Fruit fly (Drosophila melanogaster): ENCODE results near the gene Gr28a.
A peak's percentile ranks its signal among the peaks of the same experiment; 100 is the strongest.

The Gr28a gene

DNA sequence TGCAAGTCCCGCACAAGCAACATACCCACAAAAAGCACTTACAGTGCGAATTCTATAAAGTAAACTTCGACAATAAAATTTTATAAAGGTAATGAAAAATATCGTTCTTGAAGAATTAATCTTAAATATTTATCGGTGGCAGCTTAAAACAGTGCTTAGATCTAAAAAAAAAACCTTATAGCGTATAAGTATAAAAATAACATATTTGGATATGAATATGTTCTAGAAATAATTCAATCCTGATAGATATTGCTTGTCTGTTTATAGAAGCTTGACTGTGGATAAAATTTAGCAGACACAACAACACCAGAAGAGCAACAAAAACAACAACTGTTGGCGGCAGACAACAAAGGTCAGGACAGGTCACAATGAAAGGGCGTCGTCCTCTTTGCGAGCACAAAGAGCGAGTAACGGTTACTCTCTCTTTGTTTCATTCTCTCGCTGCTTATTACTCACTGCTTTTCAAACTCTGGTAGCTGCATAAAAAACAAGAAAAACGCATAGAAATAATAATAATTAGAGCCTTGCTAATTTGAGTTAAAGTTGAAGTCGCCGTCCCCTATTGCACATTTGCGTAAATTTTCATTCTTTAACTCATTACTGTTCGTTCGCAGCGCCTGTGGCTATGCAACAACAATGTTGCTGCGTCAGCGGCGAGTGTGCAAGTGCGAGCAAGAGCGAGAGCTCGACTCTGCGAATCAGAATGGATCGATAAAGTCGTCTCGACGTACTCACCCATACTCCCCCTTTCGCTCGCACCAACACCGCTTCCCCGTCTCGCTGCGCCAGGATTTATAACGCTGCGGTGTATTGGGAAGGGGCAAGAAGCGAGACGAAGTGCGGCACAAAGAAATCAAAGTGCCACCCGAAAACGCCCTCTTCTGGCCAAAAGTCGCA, 34.4 kb downstream of the Gr28a start:
- no peak for TF ChIP-seq CG17801 (GFP tag; optimal IDR thresholded peaks at IDR 0.05; ENCODE audit: partially characterized antibody)

DNA sequence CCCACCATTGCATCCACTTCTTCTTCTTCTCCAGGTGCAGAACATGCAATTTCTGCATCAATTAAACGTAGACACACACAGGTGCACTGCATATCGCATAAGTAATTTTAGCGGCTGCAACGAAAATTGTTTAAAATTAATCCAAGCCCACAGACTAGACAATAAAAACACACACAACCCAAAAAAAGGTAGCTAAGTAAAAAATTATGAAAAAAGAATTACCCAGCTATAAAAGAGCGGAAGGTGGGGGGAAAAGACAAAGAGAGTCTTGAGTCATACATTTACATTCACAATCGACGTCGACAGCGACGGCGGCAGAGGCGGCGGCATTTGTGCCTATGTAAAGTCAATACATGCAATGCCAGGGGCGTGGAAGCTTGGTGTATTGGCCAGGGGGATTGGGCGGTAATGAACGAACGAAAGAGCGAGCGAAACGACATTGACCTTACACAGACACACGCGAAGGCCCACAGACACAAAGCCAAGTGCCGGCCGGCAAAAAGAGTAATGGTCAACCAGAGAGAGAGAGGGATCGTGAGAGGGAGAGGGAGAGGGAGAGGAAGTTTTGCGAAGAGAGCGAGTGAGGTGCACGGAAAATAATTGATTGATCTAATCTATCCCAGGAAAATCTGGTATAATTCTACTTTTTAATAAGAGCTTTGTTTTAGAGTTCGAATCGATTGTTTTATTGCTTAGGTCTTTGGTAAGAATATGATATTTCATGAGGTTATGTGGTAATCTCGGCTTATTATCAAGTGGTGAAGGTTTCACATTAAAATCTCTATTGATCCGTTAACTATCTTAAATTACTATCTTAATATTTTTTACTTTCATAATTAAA, 35.6 kb downstream of the Gr28a start:
- peak; percentile 61 for TF ChIP-seq CG17801 (GFP tag; optimal IDR thresholded peaks at IDR 0.05; ENCODE audit: partially characterized antibody)

DNA sequence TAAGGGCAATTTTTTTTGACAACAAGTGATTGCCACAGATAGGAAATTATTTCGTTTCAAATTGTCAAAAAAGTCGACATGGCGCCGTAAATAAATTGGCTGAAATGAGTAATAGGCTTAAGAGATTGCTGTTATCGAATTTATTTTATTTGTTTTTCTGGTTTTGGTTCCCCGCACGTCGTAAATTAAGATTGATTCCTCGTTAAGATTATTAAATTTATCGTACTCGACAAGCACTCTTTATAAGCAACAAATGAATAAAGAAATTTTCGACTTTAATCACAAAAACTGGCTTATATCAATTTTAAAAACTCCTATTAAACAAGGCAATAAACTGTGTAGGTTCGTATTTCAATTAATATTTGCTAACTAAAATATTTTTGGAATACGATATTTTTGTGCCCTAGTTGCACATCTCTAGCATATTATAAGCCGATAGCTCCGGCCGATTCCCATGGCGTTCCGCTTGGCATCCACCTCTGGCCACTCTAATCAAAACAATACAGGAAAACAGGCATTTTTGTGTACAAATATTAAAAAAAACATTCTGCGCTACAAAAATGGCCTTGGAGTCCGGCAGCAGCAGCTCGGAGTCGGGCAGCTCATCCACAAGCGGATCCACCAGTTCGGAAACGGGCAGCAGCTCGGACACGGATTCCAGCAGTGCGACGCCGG, 41.9 kb downstream of the Gr28a start, which contains the start of gene chm:
Gene chm (plus strand): TSS at position 471 of the 675 bp plus-strand sequence.
- TF ChIP-seq CG17801 (GFP tag; optimal IDR thresholded peaks at IDR 0.05; ENCODE audit: partially characterized antibody) = no peak

DNA sequence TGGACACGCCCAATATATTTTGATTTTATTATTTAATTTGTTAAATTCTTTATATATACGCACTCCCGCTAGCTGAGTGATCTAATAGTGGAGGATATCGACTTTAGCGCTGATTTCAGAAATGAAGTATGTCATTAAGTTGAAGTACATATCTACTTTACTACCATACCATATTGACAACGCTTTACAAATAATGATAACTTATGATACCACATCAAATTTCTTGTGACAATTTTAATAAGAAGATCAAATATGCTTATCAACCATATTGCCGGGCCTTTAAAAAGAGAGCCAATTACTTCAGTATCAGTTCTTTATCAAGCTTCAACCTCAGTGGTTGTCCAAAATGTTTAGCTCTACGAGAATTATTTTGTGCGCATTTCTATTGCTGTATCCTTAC, 43.4 kb downstream of the Gr28a start, which contains the start of gene CG15818:
Gene CG15818 (plus strand): TSS at position 301 of the 400 bp plus-strand sequence.
- TF ChIP-seq CG17801 (GFP tag; optimal IDR thresholded peaks at IDR 0.05; ENCODE audit: partially characterized antibody) = no peak

DNA sequence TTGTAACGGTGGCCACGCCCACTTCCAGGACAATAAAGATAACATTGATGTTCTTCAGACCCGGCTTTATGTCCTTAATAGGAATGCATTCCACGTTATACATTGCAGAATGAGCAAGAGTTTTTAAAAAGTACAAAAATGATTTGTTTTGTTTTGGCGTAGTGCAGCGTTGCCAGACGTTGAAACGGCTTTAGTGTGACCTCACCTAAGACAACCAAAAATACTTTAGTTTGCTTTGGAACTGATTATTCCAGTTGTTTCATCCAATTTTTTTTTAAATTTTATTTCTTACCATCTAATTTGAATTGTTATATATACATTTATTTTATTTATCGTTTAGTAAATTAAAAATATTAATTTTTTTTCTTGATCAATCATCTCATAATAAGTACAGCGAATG, 44.4 kb downstream of the Gr28a start, which contains the start of gene CG5181:
Gene CG5181 (minus strand): TSS at position 208 of the 400 bp plus-strand sequence.
- TF ChIP-seq CG17801 (GFP tag; optimal IDR thresholded peaks at IDR 0.05; ENCODE audit: partially characterized antibody) = no peak

DNA sequence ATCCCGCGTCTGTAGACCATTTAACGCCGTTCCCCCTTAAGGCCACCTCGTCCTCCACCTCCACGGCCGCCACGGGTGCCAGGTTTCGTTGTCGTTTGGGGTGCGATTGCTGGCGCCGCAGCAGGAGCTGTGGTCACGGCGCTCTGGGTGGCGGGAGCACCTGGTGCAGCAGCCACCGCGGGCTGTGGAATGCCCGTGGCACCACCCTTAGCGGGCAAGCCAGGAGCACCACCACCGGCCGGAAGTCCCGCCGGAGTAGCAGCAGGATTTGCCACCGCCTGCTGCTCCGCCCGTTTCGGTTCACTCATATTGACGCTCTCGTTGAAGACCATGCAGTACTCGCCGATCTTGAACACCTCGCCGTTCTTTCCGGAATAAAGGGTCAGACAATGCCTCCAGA, 45.0 kb downstream of the Gr28a start:
- TF ChIP-seq CG17801 (GFP tag; optimal IDR thresholded peaks at IDR 0.05; ENCODE audit: partially characterized antibody) = no peak

DNA sequence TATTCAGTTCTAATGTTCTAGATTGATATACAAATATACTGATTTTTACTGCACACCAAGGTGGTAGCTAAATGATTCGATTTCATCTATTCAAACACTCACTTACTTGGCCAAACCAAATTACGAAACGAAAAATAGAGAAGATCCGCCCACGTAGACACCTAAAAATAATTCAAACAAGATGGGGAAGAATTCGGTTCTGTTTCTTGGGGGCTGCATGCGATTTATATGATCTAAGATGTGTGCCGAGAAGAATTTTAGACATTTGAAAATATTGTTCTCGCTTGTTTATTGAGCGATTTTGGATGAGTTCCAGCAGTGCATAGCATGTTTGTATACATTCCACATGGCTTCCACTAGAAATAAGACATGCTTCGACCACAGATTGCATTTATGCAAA, 46.4 kb downstream of the Gr28a start:
- no peak for TF ChIP-seq CG17801 (GFP tag; optimal IDR thresholded peaks at IDR 0.05; ENCODE audit: partially characterized antibody)

DNA sequence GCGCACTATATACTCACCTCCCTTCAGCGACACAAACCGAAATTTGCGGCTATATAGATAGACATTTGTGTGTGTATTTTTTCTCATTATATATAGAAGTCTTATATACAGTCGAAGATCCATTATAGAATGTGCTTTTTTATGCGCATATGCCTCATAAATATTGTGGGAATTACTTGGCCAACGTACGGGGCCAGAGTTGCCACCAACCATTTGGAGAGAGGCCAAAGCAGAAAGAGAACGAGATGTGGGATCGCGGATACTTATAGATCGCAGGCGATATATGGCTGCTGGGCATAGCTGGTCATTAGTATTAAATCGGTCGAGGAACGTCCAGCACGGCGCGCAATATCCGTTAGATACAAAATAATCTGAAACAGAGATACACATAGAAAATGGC, 49.1 kb downstream of the Gr28a start, which contains the start of gene CG5177:
Gene CG5177 (plus strand): TSS at position 305 of the 400 bp plus-strand sequence.
- no peak for TF ChIP-seq CG17801 (GFP tag; optimal IDR thresholded peaks at IDR 0.05; ENCODE audit: partially characterized antibody)

Measured in ovary, adult (tissue).